Worm (Caenorhabditis elegans) whole organism, L3 larva: Measurements from ENCODE around the gene F42F12.11.

Experiments used
- ZK546.5 ChIP-seq: sonication (generic microtip); optimal IDR thresholded peaks from 2 replicates; lab custom pipeline; 2017; ENCODE audit warnings: missing biosample characterization, missing genetic modification characterization
- fos-1 ChIP-seq: fragments of 150-350 bp; optimal IDR thresholded peaks from 2 replicates; lab custom pipeline; 2014; ENCODE audit warnings: missing biosample characterization, missing genetic modification characterization
- nhr-76 ChIP-seq: fragments of 150-350 bp; sonication (generic microtip); optimal IDR thresholded peaks from 5 replicates; lab custom pipeline; 2014; ENCODE audit warnings: missing biosample characterization, missing genetic modification characterization
- tbx-2 ChIP-seq: sonication (generic microtip); optimal IDR thresholded peaks from 2 replicates; lab custom pipeline; 2016; ENCODE audit warnings: mild to moderate bottlenecking, missing genetic modification characterization, missing compliant biosample characterization
- zag-1 ChIP-seq: fragments of 150-350 bp; optimal IDR thresholded peaks from 2 replicates; lab custom pipeline; 2014; ENCODE audit warnings: missing biosample characterization, missing genetic modification characterization

- no peak for TF ChIP-seq tbx-2 (tag; lab: Kevin White, UChicago)
- no peak for TF ChIP-seq ZK546.5 (tag; lab: Kevin White, UChicago)
- no peak for TF ChIP-seq zag-1 (tag; lab: Kevin White, UChicago)
- no peak for TF ChIP-seq nhr-76
- TF ChIP-seq fos-1 (tag; lab: Kevin White, UChicago) = no peak
Measured at ce11 chrX:12341338-12341737, 5.5 kb upstream of the F42F12.11 start, which contains the start of gene zig-2.
